Fruit fly (Drosophila melanogaster) whole organism, prepupa: ENCODE measurements around the gene Ugt37A2.

ENCODE experiments used
- Blimp-1 ChIP-seq: fragments of 200-800 bp; sonication (Bioruptor generic); optimal IDR thresholded peaks from 3 replicates; lab custom pipeline; 2017; ENCODE audit warnings: missing biosample characterization, missing genetic modification characterization, mild to moderate bottlenecking, moderate library complexity, missing genetic modification reagents
- CG10631 ChIP-seq: fragments of 200-800 bp; sonication (Bioruptor generic); optimal IDR thresholded peaks from 2 replicates; lab custom pipeline; 2016; ENCODE audit warnings: missing biosample characterization, missing genetic modification characterization
- CG10669 ChIP-seq: fragments of 200-800 bp; sonication (Bioruptor generic); optimal IDR thresholded peaks from 3 replicates; lab custom pipeline; 2018; ENCODE audit warnings: missing biosample characterization, mild to moderate bottlenecking, missing genetic modification characterization, moderate library complexity
- CG15336 ChIP-seq: fragments of 200-800 bp; sonication (Bioruptor generic); IDR thresholded peaks from 2 replicates; pipeline ENCODE4 v1.3.6; 2022; ENCODE audit warnings: missing biosample characterization, missing genetic modification characterization
- CG3032 ChIP-seq: fragments of 200-800 bp; optimal IDR thresholded peaks from 2 replicates; lab custom pipeline; 2019; ENCODE audit warnings: missing biosample characterization, mild to moderate bottlenecking, missing genetic modification characterization, moderate library complexity
- CG34406 ChIP-seq: fragments of 200-800 bp; sonication (Bioruptor generic); optimal IDR thresholded peaks from 3 replicates; lab custom pipeline; 2016; ENCODE audit warnings: missing biosample characterization, missing genetic modification characterization
- CG3919 ChIP-seq: fragments of 200-800 bp; sonication (Bioruptor generic); optimal IDR thresholded peaks from 3 replicates; lab custom pipeline; 2016; ENCODE audit warnings: missing biosample characterization, missing genetic modification characterization
- CG4318 ChIP-seq: fragments of 200-800 bp; sonication (Bioruptor generic); optimal IDR thresholded peaks from 3 replicates; lab custom pipeline; 2017; ENCODE audit warnings: missing biosample characterization, mild to moderate bottlenecking, missing genetic modification characterization
- CG6276 ChIP-seq: fragments of 200-800 bp; sonication (Bioruptor generic); optimal IDR thresholded peaks from 2 replicates; lab custom pipeline; 2017; ENCODE audit warnings: missing biosample characterization, mild to moderate bottlenecking, missing genetic modification characterization
- CG6808 ChIP-seq: fragments of 200-800 bp; sonication (Bioruptor generic); optimal IDR thresholded peaks from 3 replicates; lab custom pipeline; 2017; ENCODE audit warnings: missing biosample characterization, missing genetic modification characterization, mild to moderate bottlenecking, moderate library complexity, missing genetic modification reagents
- CG6854 ChIP-seq: fragments of 200-800 bp; sonication (Bioruptor generic); optimal IDR thresholded peaks from 2 replicates; lab custom pipeline; 2017; ENCODE audit warnings: missing biosample characterization, mild to moderate bottlenecking, missing genetic modification characterization
- CG7368 ChIP-seq: fragments of 200-800 bp; sonication (Bioruptor generic); optimal IDR thresholded peaks from 3 replicates; lab custom pipeline; 2016; ENCODE audit warnings: missing biosample characterization, missing genetic modification characterization
- CG8119 ChIP-seq: fragments of 200-800 bp; sonication (Bioruptor generic); IDR thresholded peaks from 3 replicates; pipeline ENCODE4 v1.3.6; 2022; ENCODE audit warnings: missing biosample characterization, missing genetic modification characterization
- CG8319 ChIP-seq: fragments of 200-800 bp; sonication (Bioruptor generic); optimal IDR thresholded peaks from 3 replicates; lab custom pipeline; 2016; ENCODE audit warnings: missing biosample characterization, missing genetic modification characterization
- CG8632 ChIP-seq: fragments of 200-800 bp; sonication (Bioruptor generic); optimal IDR thresholded peaks from 3 replicates; lab custom pipeline; 2016; ENCODE audit warnings: missing biosample characterization, missing genetic modification characterization
- CG9139 ChIP-seq: fragments of 200-800 bp; sonication (Bioruptor generic); optimal IDR thresholded peaks from 3 replicates; lab custom pipeline; 2017; ENCODE audit warnings: missing biosample characterization, mild to moderate bottlenecking, missing genetic modification characterization
- Eip75B ChIP-seq: fragments of 200-800 bp; sonication (Bioruptor generic); optimal IDR thresholded peaks from 3 replicates; lab custom pipeline; 2016; ENCODE audit warnings: missing biosample characterization, missing genetic modification characterization
- Eip78C ChIP-seq: fragments of 200-800 bp; sonication (Bioruptor generic); peaks from one replicate; lab custom pipeline; 2016; ENCODE audit warnings: missing biosample characterization, missing genetic modification characterization
- Eip93F ChIP-seq: fragments of 200-800 bp; sonication (Bioruptor generic); optimal IDR thresholded peaks from 2 replicates; lab custom pipeline; 2016; ENCODE audit warnings: missing biosample characterization, mild to moderate bottlenecking, missing genetic modification characterization
- Ets21C ChIP-seq: fragments of 200-800 bp; sonication (Bioruptor generic); optimal IDR thresholded peaks from 3 replicates; lab custom pipeline; 2016; ENCODE audit warnings: missing biosample characterization, missing genetic modification characterization
- Ets96B ChIP-seq: fragments of 200-800 bp; optimal IDR thresholded peaks from 2 replicates; lab custom pipeline; 2019; ENCODE audit warnings: missing biosample characterization, mild to moderate bottlenecking, missing genetic modification characterization, moderate library complexity
- Gug ChIP-seq: fragments of 200-800 bp; sonication (Bioruptor generic); IDR thresholded peaks from 2 replicates; pipeline ENCODE4 v1.3.6; 2022; ENCODE audit warnings: missing biosample characterization, missing genetic modification characterization
- Hr39 ChIP-seq: fragments of 200-800 bp; sonication (Bioruptor generic); optimal IDR thresholded peaks from 2 replicates; lab custom pipeline; 2016; ENCODE audit warnings: missing biosample characterization, missing genetic modification characterization
- Met ChIP-seq: fragments of 200-800 bp; sonication (Bioruptor generic); optimal IDR thresholded peaks from 3 replicates; lab custom pipeline; 2016; ENCODE audit warnings: missing biosample characterization, missing genetic modification characterization
- OdsH ChIP-seq: fragments of 200-800 bp; sonication (Bioruptor generic); optimal IDR thresholded peaks from 3 replicates; lab custom pipeline; 2016; ENCODE audit warnings: missing biosample characterization, missing genetic modification characterization
- Smox ChIP-seq: fragments of 200-800 bp; sonication (Bioruptor generic); optimal IDR thresholded peaks from 3 replicates; lab custom pipeline; 2016; ENCODE audit warnings: missing biosample characterization, missing genetic modification characterization
- Sox102F ChIP-seq: fragments of 200-800 bp; sonication (Bioruptor generic); optimal IDR thresholded peaks from 2 replicates; lab custom pipeline; 2016; ENCODE audit warnings: missing biosample characterization, mild to moderate bottlenecking, missing genetic modification characterization
- Sox14 ChIP-seq: fragments of 200-800 bp; sonication (Bioruptor generic); optimal IDR thresholded peaks from 3 replicates; lab custom pipeline; 2016; ENCODE audit warnings: missing biosample characterization, missing genetic modification characterization
- acj6 ChIP-seq: fragments of 200-800 bp; sonication (Bioruptor generic); optimal IDR thresholded peaks from 3 replicates; lab custom pipeline; 2016; ENCODE audit warnings: missing biosample characterization, missing genetic modification characterization
- cyc ChIP-seq: fragments of 200-800 bp; sonication (Bioruptor generic); optimal IDR thresholded peaks from 3 replicates; lab custom pipeline; 2016; ENCODE audit warnings: missing biosample characterization, missing genetic modification characterization
- dac ChIP-seq: fragments of 200-800 bp; sonication (Bioruptor generic); optimal IDR thresholded peaks from 2 replicates; lab custom pipeline; 2017; ENCODE audit warnings: missing biosample characterization, mild to moderate bottlenecking, missing genetic modification characterization
- dsx ChIP-seq: fragments of 200-800 bp; optimal IDR thresholded peaks from 3 replicates; lab custom pipeline; 2019; ENCODE audit warnings: missing biosample characterization, mild to moderate bottlenecking, missing genetic modification characterization, moderate library complexity; ENCODE audit not compliant: poor library complexity, severe bottlenecking
- eg ChIP-seq: fragments of 200-800 bp; sonication (Bioruptor generic); IDR thresholded peaks from 3 replicates; pipeline ENCODE4 v1.3.6; 2022; ENCODE audit warnings: missing biosample characterization, missing genetic modification characterization
- fd59A ChIP-seq: fragments of 200-800 bp; sonication (Bioruptor generic); optimal IDR thresholded peaks from 2 replicates; lab custom pipeline; 2017; ENCODE audit warnings: missing biosample characterization, mild to moderate bottlenecking, missing genetic modification characterization, missing genetic modification reagents
- fd85E ChIP-seq: fragments of 200-800 bp; sonication (Bioruptor generic); optimal IDR thresholded peaks from 3 replicates; lab custom pipeline; 2016; ENCODE audit warnings: missing biosample characterization, missing genetic modification characterization
- net ChIP-seq: fragments of 200-800 bp; sonication (Bioruptor generic); optimal IDR thresholded peaks from 3 replicates; lab custom pipeline; 2016; ENCODE audit warnings: missing biosample characterization, missing genetic modification characterization
- pdm3 ChIP-seq: fragments of 200-800 bp; sonication (Bioruptor generic); optimal IDR thresholded peaks from 3 replicates; lab custom pipeline; 2016; ENCODE audit warnings: missing biosample characterization, missing genetic modification characterization
- spab ChIP-seq: fragments of 200-800 bp; sonication (Bioruptor generic); optimal IDR thresholded peaks from 2 replicates; lab custom pipeline; 2017; ENCODE audit warnings: missing biosample characterization, mild to moderate bottlenecking, missing genetic modification characterization, missing genetic modification reagents
- ss ChIP-seq, 2 experiments: fragments of 200-800 bp; sonication (Bioruptor generic); optimal IDR thresholded peaks; 2 replicates in 1 of 2; 3 replicates in 1 of 2; lab custom pipeline; 2017 to 2018; ENCODE audit warnings: mild to moderate bottlenecking in 2 of 2, missing biosample characterization in 2 of 2, missing genetic modification characterization in 2 of 2, moderate library complexity in 1 of 2
- svp ChIP-seq: fragments of 200-800 bp; sonication (Bioruptor generic); peaks from one replicate; lab custom pipeline; 2016; ENCODE audit warnings: missing biosample characterization, missing genetic modification characterization
- topi ChIP-seq: fragments of 200-800 bp; sonication (Bioruptor generic); optimal IDR thresholded peaks from 3 replicates; lab custom pipeline; 2016; ENCODE audit warnings: missing biosample characterization, missing genetic modification characterization
- vri ChIP-seq: fragments of 200-800 bp; sonication (Bioruptor generic); optimal IDR thresholded peaks from 3 replicates; lab custom pipeline; 2016; ENCODE audit warnings: missing biosample characterization, mild to moderate bottlenecking, missing genetic modification characterization

Gene Ugt37A2

dm6 chr3R:12717588-12718535 is 21.6 kb upstream of the Ugt37A2 start (continued):
- TF ChIP-seq Smox (GFP tag; lab: Kevin White, UChicago) (peak; percentile 38), OdsH (GFP tag; lab: Kevin White, UChicago) (peak; percentile 50), CG7368 (GFP tag; lab: Kevin White, UChicago) (peak; percentile 25), CG3032 (tag; lab: Kevin White, UChicago) (no peak), svp (GFP tag; lab: Kevin White, UChicago) (peak; percentile 87), CG10631 (GFP tag; lab: Kevin White, UChicago) (peak; percentile 51), dac (GFP tag; lab: Kevin White, UChicago) (no peak), CG8319 (no peak)

DNA sequence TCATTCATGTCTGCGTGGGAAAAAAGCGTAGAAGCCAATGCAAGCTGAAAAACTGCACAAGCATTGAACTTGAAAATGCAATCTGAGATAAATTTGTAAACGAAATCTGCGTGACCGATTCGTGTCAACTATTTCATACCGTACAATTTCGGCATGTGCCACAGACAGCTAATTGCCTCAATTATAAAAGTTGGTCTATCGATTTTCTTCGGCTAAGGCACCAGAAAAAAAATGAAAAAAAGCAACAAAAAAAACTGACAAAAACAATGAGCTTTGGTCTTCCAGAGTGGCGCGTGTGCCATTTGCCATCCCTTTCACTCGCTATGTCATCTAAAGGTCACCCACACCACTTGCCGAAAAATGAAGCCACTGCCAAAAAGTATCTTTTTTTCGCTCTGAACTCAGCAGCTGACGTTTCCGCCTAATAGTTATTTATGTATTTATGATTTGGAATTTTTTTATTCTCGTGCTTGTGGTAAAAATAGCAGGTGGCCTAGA is 20.9 kb upstream of the Ugt37A2 start:
- no peak for TF ChIP-seq CG6276 (GFP tag; lab: Kevin White, UChicago)
- no peak for TF ChIP-seq acj6 (GFP tag; lab: Kevin White, UChicago)
- TF ChIP-seq CG15336: 0 out of 2 replicates have a peak, but pooled peaks have one; percentile 1
- TF ChIP-seq CG34406 (GFP tag; lab: Kevin White, UChicago): no peak
- no peak for TF ChIP-seq OdsH (GFP tag; lab: Kevin White, UChicago)
- TF ChIP-seq CG8319: no peak
- TF ChIP-seq CG8119 (GFP tag; lab: Robert Waterston, UW): 0 out of 3 replicates have a peak, but pooled peaks have one; percentile 6

DNA sequence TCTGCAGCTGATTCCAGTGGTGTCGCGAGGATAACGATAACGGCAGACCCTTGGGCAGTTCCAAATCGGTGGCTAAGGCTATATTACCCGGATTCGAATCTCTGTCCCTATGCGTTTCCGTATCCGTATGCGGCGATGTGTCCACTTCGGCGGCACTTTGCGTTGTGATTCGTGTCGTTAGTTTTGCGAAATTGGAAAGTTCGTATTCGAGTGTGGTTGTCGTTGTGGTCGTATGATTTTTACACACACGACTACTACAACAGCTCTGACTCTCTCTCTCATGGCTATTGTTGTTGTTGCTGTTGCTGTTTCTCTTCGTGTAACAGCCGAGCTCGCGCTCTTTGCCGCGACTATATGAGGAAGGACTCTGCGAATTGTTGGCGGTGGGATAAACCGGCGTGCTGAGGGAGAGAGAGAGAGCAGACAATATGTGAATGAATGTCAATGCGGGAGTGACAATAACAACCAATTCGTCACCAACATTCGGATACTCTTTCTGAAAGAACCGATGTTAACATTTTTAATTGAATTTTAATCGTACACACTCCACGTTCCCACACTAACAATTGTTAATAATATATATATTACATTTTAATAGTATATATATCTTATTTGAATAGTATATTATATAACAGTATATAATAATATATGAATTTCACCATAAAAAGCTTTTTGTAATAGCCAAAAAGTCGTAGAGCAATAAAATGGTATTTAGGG is 19.7 kb upstream of the Ugt37A2 start:
- TF ChIP-seq fd59A (GFP tag; lab: Kevin White, UChicago) (no peak), CG10669 (GFP tag; lab: Kevin White, UChicago) (peak; percentile 64), vri (GFP tag; lab: Kevin White, UChicago) (peak; percentile 46), CG8119 (GFP tag; lab: Robert Waterston, UW) (peak; percentile 51; the same call in 1 of the 3 replicates), Ets21C (no peak), CG6854 (GFP tag; lab: Kevin White, UChicago) (peak; percentile 55), CG15336 (peak; percentile 67), Sox14 (GFP tag; lab: Kevin White, UChicago) (peak; percentile 9), CG3919 (GFP tag; lab: Kevin White, UChicago) (peak; percentile 63), CG6808 (peak; percentile 50), eg (GFP tag; lab: Robert Waterston, UW) (peak; percentile 50), OdsH (GFP tag; lab: Kevin White, UChicago) (peak; percentile 47), Eip78C (GFP tag; lab: Kevin White, UChicago) (peak; percentile 80), spab (GFP tag; lab: Kevin White, UChicago) (peak; percentile 47), net (peak; percentile 39), cyc (GFP tag; lab: Kevin White, UChicago) (peak; percentile 19), Blimp-1 (GFP tag; lab: Kevin White, UChicago) (peak; percentile 44), pdm3 (GFP tag; lab: Kevin White, UChicago) (peak; percentile 44), Hr39 (GFP tag; lab: Kevin White, UChicago) (peak; percentile 21), Ets96B (tag; lab: Kevin White, UChicago) (peak; percentile 78), Smox (GFP tag; lab: Kevin White, UChicago) (peak; percentile 42), Gug (GFP tag; lab: Robert Waterston, UW) (no peak), dac (GFP tag; lab: Kevin White, UChicago) (no peak), Eip93F (GFP tag; lab: Kevin White, UChicago) (no peak), ss (GFP tag; optimal IDR thresholded peaks at IDR 0.05; lab: Kevin White, UChicago) (peak; percentile 49), Sox102F (GFP tag; lab: Kevin White, UChicago) (peak; percentile 53), dsx (GFP tag; lab: Kevin White, UChicago) (peak; percentile 71), Met (GFP tag; lab: Kevin White, UChicago) (peak; percentile 28), CG9139 (GFP tag; lab: Kevin White, UChicago) (peak; percentile 22), acj6 (GFP tag; lab: Kevin White, UChicago) (peak; percentile 56), Eip75B (peak; percentile 39), CG8319 (peak; percentile 56), fd85E (peak; percentile 36), CG8632 (GFP tag; lab: Kevin White, UChicago) (peak; percentile 80), CG6276 (GFP tag; lab: Kevin White, UChicago) (peak; percentile 69), CG4318 (GFP tag; lab: Kevin White, UChicago) (peak; percentile 39), topi (peak; percentile 44)
